Fruit fly (Drosophila melanogaster): ENCODE results near the gene CG31789.

Gene CG31789

DNA sequence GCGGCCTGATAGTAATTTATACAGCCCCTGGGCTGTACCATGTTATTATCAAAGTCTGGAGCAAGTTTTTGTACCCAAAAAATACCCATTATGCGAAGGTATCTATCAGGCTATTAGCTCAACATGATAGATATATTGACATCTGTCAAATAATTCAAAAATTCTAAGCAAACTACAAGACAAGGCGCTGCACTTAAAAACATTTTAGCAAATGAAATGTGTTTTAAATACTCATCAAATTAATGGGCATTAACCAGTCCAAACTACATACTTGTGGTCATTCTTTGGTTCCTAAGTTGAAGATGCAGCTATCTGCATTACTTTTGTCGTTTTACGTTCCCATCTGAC lies 47.6 kb downstream of the CG31789 start:
- TF ChIP-seq CTCF (optimal IDR thresholded peaks at IDR 0.05) (no peak), CG8478 (optimal IDR thresholded peaks at IDR 0.05) (no peak)
